Fruit fly (Drosophila melanogaster) whole organism, embryonic: ENCODE data around the gene Fcp3C.

Source experiments
- Bteb2 ChIP-seq: fragments of 200-800 bp; sonication (Bioruptor generic); optimal IDR thresholded peaks from 2 replicates; lab custom pipeline; 2016; ENCODE audit warnings: missing biosample characterization, missing genetic modification characterization
- CG1024 ChIP-seq: fragments of 200-800 bp; sonication (Bioruptor generic); IDR thresholded peaks from 2 replicates; pipeline ENCODE4 v1.3.6; 2022; ENCODE audit warnings: missing biosample characterization, missing genetic modification characterization
- CG10959 ChIP-seq: fragments of 200-800 bp; sonication (Bioruptor generic); IDR thresholded peaks from 2 replicates; pipeline ENCODE4 v1.3.6; 2022; ENCODE audit warnings: missing biosample characterization, missing genetic modification characterization
- CG11093 ChIP-seq: fragments of 200-800 bp; sonication (Bioruptor generic); IDR thresholded peaks from 3 replicates; pipeline ENCODE4 v1.3.6; 2022; ENCODE audit warnings: missing biosample characterization, missing genetic modification characterization
- CG11247 ChIP-seq: fragments of 200-800 bp; sonication (Bioruptor generic); IDR thresholded peaks from 2 replicates; pipeline ENCODE4 v1.3.6; 2022; ENCODE audit warnings: missing biosample characterization, missing genetic modification characterization
- CG12104 ChIP-seq: fragments of 200-800 bp; sonication (Bioruptor generic); optimal IDR thresholded peaks from 3 replicates; lab custom pipeline; 2016; ENCODE audit warnings: missing biosample characterization, missing genetic modification characterization
- CG12236 ChIP-seq: fragments of 200-800 bp; sonication (Bioruptor generic); optimal IDR thresholded peaks from 2 replicates; lab custom pipeline; 2016; ENCODE audit warnings: missing biosample characterization, missing genetic modification characterization
- CG12659 ChIP-seq: fragments of 200-800 bp; sonication (Bioruptor generic); optimal IDR thresholded peaks from 3 replicates; lab custom pipeline; 2017; ENCODE audit warnings: mild to moderate bottlenecking, missing biosample characterization, missing genetic modification reagents, missing genetic modification characterization
- CG13123 ChIP-seq: fragments of 200-800 bp; sonication (Bioruptor generic); optimal IDR thresholded peaks from 2 replicates; lab custom pipeline; 2016; ENCODE audit warnings: missing biosample characterization, missing genetic modification characterization
- CG14050 ChIP-seq: fragments of 200-800 bp; sonication (Bioruptor generic); IDR thresholded peaks from 3 replicates; pipeline ENCODE4 v1.3.6; 2022; ENCODE audit warnings: missing biosample characterization, missing genetic modification characterization
- CG16813 ChIP-seq: fragments of 200-800 bp; sonication (Bioruptor generic); IDR thresholded peaks from 3 replicates; pipeline ENCODE4 v1.3.6; 2022; ENCODE audit warnings: missing biosample characterization, missing genetic modification characterization; ENCODE audit not compliant: partially characterized antibody
- CG16863 ChIP-seq: fragments of 200-800 bp; sonication (Bioruptor generic); optimal IDR thresholded peaks from 3 replicates; lab custom pipeline; 2016; ENCODE audit warnings: missing biosample characterization, missing genetic modification characterization
- CG17361 ChIP-seq: fragments of 200-800 bp; sonication (Bioruptor generic); IDR thresholded peaks from 3 replicates; pipeline ENCODE4 v1.3.6; 2022; ENCODE audit warnings: missing biosample characterization, missing genetic modification characterization
- CG17612 ChIP-seq: fragments of 200-800 bp; sonication (Bioruptor generic); IDR thresholded peaks from 2 replicates; pipeline ENCODE4 v1.3.6; 2022; ENCODE audit warnings: missing biosample characterization, missing genetic modification characterization
- CG1792 ChIP-seq: fragments of 200-800 bp; sonication (Bioruptor generic); optimal IDR thresholded peaks from 2 replicates; lab custom pipeline; 2016; ENCODE audit warnings: missing biosample characterization, missing genetic modification characterization
- CG18262 ChIP-seq: fragments of 200-800 bp; optimal IDR thresholded peaks from 3 replicates; lab custom pipeline; 2019; ENCODE audit warnings: missing biosample characterization, mild to moderate bottlenecking, missing genetic modification characterization, moderate library complexity
- CG2129 ChIP-seq: fragments of 200-800 bp; sonication (Bioruptor generic); IDR thresholded peaks from 2 replicates; pipeline ENCODE4 v1.3.6; 2022; ENCODE audit warnings: missing biosample characterization, missing genetic modification characterization; ENCODE audit not compliant: partially characterized antibody
- CG2202 ChIP-seq: fragments of 200-800 bp; sonication (Bioruptor generic); optimal IDR thresholded peaks from 2 replicates; lab custom pipeline; 2018; ENCODE audit warnings: missing biosample characterization, mild to moderate bottlenecking, missing genetic modification characterization
- CG30431 ChIP-seq: fragments of 200-800 bp; sonication (Bioruptor generic); optimal IDR thresholded peaks from 2 replicates; lab custom pipeline; 2017; ENCODE audit warnings: missing biosample characterization, missing genetic modification characterization
- CG43689 ChIP-seq: fragments of 200-800 bp; sonication (Bioruptor generic); IDR thresholded peaks from 2 replicates; pipeline ENCODE4 v1.3.6; 2022; ENCODE audit warnings: missing biosample characterization, missing genetic modification characterization
- CG4404 ChIP-seq: fragments of 200-800 bp; sonication (Bioruptor generic); IDR thresholded peaks from 2 replicates; pipeline ENCODE4 v1.3.6; 2022; ENCODE audit warnings: missing biosample characterization, missing genetic modification characterization
- CG4730 ChIP-seq: fragments of 200-800 bp; sonication (Bioruptor generic); IDR thresholded peaks from 2 replicates; pipeline ENCODE4 v1.3.6; 2022; ENCODE audit warnings: missing biosample characterization, missing genetic modification characterization
- CG6765 ChIP-seq: fragments of 200-800 bp; sonication (Bioruptor generic); optimal IDR thresholded peaks from 3 replicates; lab custom pipeline; 2017; ENCODE audit warnings: missing biosample characterization, mild to moderate bottlenecking, missing genetic modification characterization
- CG7357 ChIP-seq: fragments of 200-800 bp; sonication (Bioruptor generic); IDR thresholded peaks from 3 replicates; pipeline ENCODE4 v1.3.6; 2022; ENCODE audit warnings: missing biosample characterization, missing genetic modification characterization
- CG7745 ChIP-seq: fragments of 200-800 bp; sonication (Bioruptor generic); optimal IDR thresholded peaks from 2 replicates; lab custom pipeline; 2018; ENCODE audit warnings: missing biosample characterization, mild to moderate bottlenecking, missing genetic modification characterization, moderate library complexity
- CG7786 ChIP-seq: fragments of 200-800 bp; sonication (Bioruptor generic); optimal IDR thresholded peaks from 2 replicates; lab custom pipeline; 2016; ENCODE audit warnings: missing biosample characterization, missing genetic modification characterization
- CG9797 ChIP-seq: fragments of 200-800 bp; sonication (Bioruptor generic); optimal IDR thresholded peaks from 3 replicates; lab custom pipeline; 2018; ENCODE audit warnings: missing biosample characterization, mild to moderate bottlenecking, missing genetic modification characterization
- Dip2 ChIP-seq: fragments of 200-800 bp; sonication (Bioruptor generic); IDR thresholded peaks from 2 replicates; pipeline ENCODE4 v1.3.6; 2022; ENCODE audit warnings: missing biosample characterization, missing genetic modification characterization
- Ets97D ChIP-seq: fragments of 200-800 bp; sonication (Bioruptor generic); optimal IDR thresholded peaks from 3 replicates; lab custom pipeline; 2016; ENCODE audit warnings: missing biosample characterization, missing genetic modification characterization
- Hmx ChIP-seq: fragments of 200-800 bp; sonication (Bioruptor generic); optimal IDR thresholded peaks from 2 replicates; lab custom pipeline; 2016; ENCODE audit warnings: missing biosample characterization, missing genetic modification characterization
- Hr78 ChIP-seq, 2 experiments: fragments of 200-800 bp in 1 of 2; fragments of >200 bp in 1 of 2; sonication (Bioruptor generic) in 1 of 2; optimal IDR thresholded peaks; 2 replicates each; lab custom pipeline; 2017 to 2019; ENCODE audit warnings: missing biosample characterization in 2 of 2, missing genetic modification characterization in 2 of 2, mild to moderate bottlenecking in 1 of 2, moderate library complexity in 1 of 2
- Hsf ChIP-seq: fragments of 200-800 bp; sonication (Bioruptor generic); optimal IDR thresholded peaks from 3 replicates; lab custom pipeline; 2016; ENCODE audit warnings: missing biosample characterization, missing genetic modification characterization
- Lhr ChIP-seq: fragments of 200-800 bp; sonication (Bioruptor generic); optimal IDR thresholded peaks from 3 replicates; lab custom pipeline; 2017; ENCODE audit warnings: mild to moderate bottlenecking, missing biosample characterization, missing genetic modification reagents, missing genetic modification characterization
- NFAT ChIP-seq: fragments of 200-800 bp; sonication (Bioruptor generic); IDR thresholded peaks from 2 replicates; pipeline ENCODE4 v1.3.6; 2022; ENCODE audit warnings: missing biosample characterization, missing genetic modification characterization
- Stat92E ChIP-seq, 3 experiments: fragments of >200 bp in 2 of 3; fragments of 200-800 bp in 1 of 3; sonication (Bioruptor generic) in 1 of 3; optimal IDR thresholded peaks; 2 replicates each; lab custom pipeline; 2017 to 2019; ENCODE audit warnings: missing biosample characterization in 3 of 3, missing genetic modification characterization in 3 of 3, mild to moderate bottlenecking in 1 of 3, moderate library complexity in 1 of 3
- chinmo ChIP-seq: fragments of 200-800 bp; sonication (Bioruptor generic); IDR thresholded peaks from 4 replicates; pipeline ENCODE4 v1.3.6; 2022; ENCODE audit warnings: missing biosample characterization, missing genetic modification characterization; ENCODE audit not compliant: partially characterized antibody
- gro ChIP-seq: fragments of 200-800 bp; sonication (Bioruptor generic); optimal IDR thresholded peaks from 2 replicates; lab custom pipeline; 2016; ENCODE audit warnings: missing biosample characterization, missing genetic modification characterization
- jing ChIP-seq: fragments of 200-800 bp; sonication (Bioruptor generic); optimal IDR thresholded peaks from 2 replicates; lab custom pipeline; 2018; ENCODE audit warnings: missing biosample characterization, mild to moderate bottlenecking, missing genetic modification characterization
- kah ChIP-seq: fragments of 200-800 bp; sonication (Bioruptor generic); optimal IDR thresholded peaks from 2 replicates; lab custom pipeline; 2018; ENCODE audit warnings: missing biosample characterization, mild to moderate bottlenecking, missing genetic modification characterization
- kay ChIP-seq: fragments of 200-800 bp; sonication (Bioruptor generic); optimal IDR thresholded peaks from 2 replicates; lab custom pipeline; 2016; ENCODE audit warnings: missing biosample characterization, missing genetic modification characterization
- ken ChIP-seq: fragments of 200-800 bp; sonication (Bioruptor generic); IDR thresholded peaks from 3 replicates; pipeline ENCODE4 v1.3.6; 2022; ENCODE audit warnings: missing biosample characterization, missing genetic modification characterization
- mam ChIP-seq: fragments of 200-800 bp; sonication (Bioruptor generic); optimal IDR thresholded peaks from 3 replicates; lab custom pipeline; 2016; ENCODE audit warnings: missing biosample characterization, missing genetic modification characterization
- p53 ChIP-seq: fragments of 200-800 bp; sonication (Bioruptor generic); optimal IDR thresholded peaks from 2 replicates; lab custom pipeline; 2016; ENCODE audit warnings: missing biosample characterization, missing genetic modification characterization
- phol ChIP-seq: fragments of 200-800 bp; sonication (Bioruptor generic); optimal IDR thresholded peaks from 3 replicates; lab custom pipeline; 2018; ENCODE audit warnings: missing biosample characterization, mild to moderate bottlenecking, missing genetic modification characterization, moderate library complexity
- ro ChIP-seq: fragments of 200-800 bp; sonication (Bioruptor generic); IDR thresholded peaks from 2 replicates; pipeline ENCODE4 v1.3.6; 2022; ENCODE audit warnings: missing biosample characterization, missing genetic modification characterization
- sob ChIP-seq: fragments of 200-800 bp; sonication (Bioruptor generic); IDR thresholded peaks from 2 replicates; pipeline ENCODE4 v1.3.6; 2022; ENCODE audit warnings: missing biosample characterization, missing genetic modification characterization
- stwl ChIP-seq: fragments of 200-800 bp; sonication (Bioruptor generic); optimal IDR thresholded peaks from 3 replicates; lab custom pipeline; 2018; ENCODE audit warnings: missing biosample characterization, mild to moderate bottlenecking, missing genetic modification characterization, moderate library complexity
- tgo ChIP-seq: fragments of 200-800 bp; sonication (Bioruptor generic); IDR thresholded peaks from 3 replicates; pipeline ENCODE4 v1.3.6; 2022; ENCODE audit warnings: missing biosample characterization, missing genetic modification characterization
- trem ChIP-seq: fragments of 200-800 bp; optimal IDR thresholded peaks from 3 replicates; lab custom pipeline; 2019; ENCODE audit warnings: missing biosample characterization, mild to moderate bottlenecking, missing genetic modification characterization, moderate library complexity
- tx ChIP-seq: fragments of 200-800 bp; sonication (Bioruptor generic); optimal IDR thresholded peaks from 2 replicates; lab custom pipeline; 2016; ENCODE audit warnings: missing biosample characterization, missing genetic modification characterization
- usp ChIP-seq: fragments of >200 bp; optimal IDR thresholded peaks from 2 replicates; lab custom pipeline; 2017; ENCODE audit warnings: missing biosample characterization, missing genetic modification characterization
- z ChIP-seq: fragments of 200-800 bp; sonication (Bioruptor generic); IDR thresholded peaks from 3 replicates; pipeline ENCODE4 v1.3.6; 2022; ENCODE audit warnings: missing biosample characterization, missing genetic modification characterization

The Fcp3C gene

DNA sequence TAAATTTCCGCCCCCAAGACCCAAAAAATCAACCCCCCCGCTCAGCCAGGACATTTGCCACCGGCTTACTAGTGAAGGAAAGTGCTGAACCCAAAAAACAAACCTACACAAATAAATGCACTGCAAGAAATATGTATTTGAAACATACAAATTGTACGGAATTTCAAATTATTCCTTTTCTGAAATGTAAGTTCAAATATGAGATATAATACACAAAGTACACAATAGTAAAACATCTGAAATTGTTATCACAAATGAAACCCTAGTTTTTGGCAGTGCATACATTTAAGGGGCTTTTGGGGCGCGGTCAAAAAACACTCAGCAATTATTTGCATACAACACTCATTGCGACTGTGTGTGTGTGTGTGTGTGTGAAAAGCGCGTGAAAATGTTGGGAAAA, 19.5 kb upstream of the Fcp3C start (continued):
- TF ChIP-seq Hr78 (GFP tag; optimal IDR thresholded peaks at IDR 0.05; lab: Kevin White, UChicago): no peak
- no peak for TF ChIP-seq jing
- TF ChIP-seq Hmx: no peak
- TF ChIP-seq Dip2: no peak
- no peak for TF ChIP-seq kay (GFP tag; lab: Kevin White, UChicago)
- TF ChIP-seq CG9797 (GFP tag; lab: Kevin White, UChicago): no peak
- no peak for TF ChIP-seq CG7357 (GFP tag; lab: Robert Waterston, UW)
- no peak for TF ChIP-seq kah (GFP tag; lab: Kevin White, UChicago)
- no peak for TF ChIP-seq CG2202 (tag; lab: Kevin White, UChicago)
- no peak for TF ChIP-seq CG13123 (GFP tag; lab: Kevin White, UChicago)
- peak; percentile 19 for TF ChIP-seq phol (tag; lab: Kevin White, UChicago)
- TF ChIP-seq CG7745: no peak
- TF ChIP-seq gro (GFP tag; lab: Kevin White, UChicago): no peak
- TF ChIP-seq ken (GFP tag; lab: Robert Waterston, UW): no peak
- no peak for TF ChIP-seq CG7786 (GFP tag; lab: Kevin White, UChicago)
- no peak for TF ChIP-seq CG2129 (GFP tag; lab: Robert Waterston, UW)
- no peak for TF ChIP-seq CG1024 (GFP tag; lab: Robert Waterston, UW)
- TF ChIP-seq tgo: peak; percentile 16; the same call in 1 of the 3 replicates
- TF ChIP-seq chinmo (GFP tag; lab: Robert Waterston, UW): no peak
- TF ChIP-seq CG14050: no peak; the same call in 2 of the 3 replicates
- no peak for TF ChIP-seq p53 (GFP tag; lab: Kevin White, UChicago)
- TF ChIP-seq z (GFP tag; lab: Robert Waterston, UW): no peak
- TF ChIP-seq CG1792 (GFP tag; lab: Kevin White, UChicago): no peak
- no peak for TF ChIP-seq Ets97D (GFP tag; lab: Kevin White, UChicago)
- no peak for TF ChIP-seq CG30431 (GFP tag; lab: Kevin White, UChicago)
- no peak for TF ChIP-seq CG16863 (GFP tag; lab: Kevin White, UChicago)
- peak; percentile 39 for TF ChIP-seq Hsf
- no peak for TF ChIP-seq CG12236
- peak; percentile 23 for TF ChIP-seq mam (GFP tag; lab: Kevin White, UChicago)
- TF ChIP-seq Stat92E (GFP tag; optimal IDR thresholded peaks at IDR 0.05; lab: Kevin White, UChicago): no peak
- TF ChIP-seq ro (GFP tag; lab: Robert Waterston, UW): no peak
- no peak for TF ChIP-seq CG16813 (GFP tag; lab: Robert Waterston, UW)
- TF ChIP-seq usp (GFP tag; lab: Kevin White, UChicago): no peak
- TF ChIP-seq tx (GFP tag; lab: Kevin White, UChicago): no peak
- TF ChIP-seq CG12104: no peak
- 0 out of 2 replicates have a peak, but pooled peaks have one; percentile 16 for TF ChIP-seq CG4730 (GFP tag; lab: Robert Waterston, UW)
- no peak for TF ChIP-seq NFAT (GFP tag; lab: Robert Waterston, UW)
- no peak for TF ChIP-seq CG10959
- TF ChIP-seq CG11093 (GFP tag; lab: Robert Waterston, UW): 0 out of 3 replicates have a peak, but pooled peaks have one; percentile 28
- peak; percentile 9; the same call in 1 of the 2 replicates for TF ChIP-seq sob (GFP tag; lab: Robert Waterston, UW)
- TF ChIP-seq CG43689 (GFP tag; lab: Robert Waterston, UW): no peak
- peak; percentile 44 for TF ChIP-seq CG11247
- no peak for TF ChIP-seq CG6765 (GFP tag; lab: Kevin White, UChicago)
- TF ChIP-seq Lhr: no peak
- no peak for TF ChIP-seq stwl (tag; lab: Kevin White, UChicago)
- TF ChIP-seq Bteb2: no peak
- TF ChIP-seq CG17361: 0 out of 3 replicates have a peak, but pooled peaks have one; percentile 37
- peak; percentile 10 for TF ChIP-seq CG18262 (tag; lab: Kevin White, UChicago)
- no peak for TF ChIP-seq CG17612 (GFP tag; lab: Robert Waterston, UW)
- TF ChIP-seq CG12659 (GFP tag; lab: Kevin White, UChicago): peak; percentile 14
- TF ChIP-seq trem: no peak
- TF ChIP-seq CG4404 (GFP tag; lab: Robert Waterston, UW): no peak
